Fruit fly (Drosophila melanogaster): ENCODE data around the gene CG12708.

CG12708 gene

DNA sequence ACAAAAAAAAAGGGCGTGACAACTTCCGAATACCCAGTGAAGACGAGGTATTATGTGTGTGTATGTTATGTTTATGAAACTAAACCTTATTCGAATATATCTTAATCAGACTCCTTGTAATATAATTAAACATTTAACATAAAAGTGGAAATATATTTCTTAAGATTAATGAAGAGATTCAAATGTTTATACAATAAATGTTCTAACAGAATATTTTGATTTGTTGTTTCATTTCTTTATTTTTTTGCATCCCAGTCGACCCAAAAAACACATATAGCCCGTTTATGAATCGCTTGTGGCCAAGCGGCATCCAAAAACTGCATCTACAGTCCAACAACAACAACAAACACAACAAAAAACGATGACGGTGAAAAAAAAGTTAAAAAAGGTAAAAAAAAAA lies 33.2 kb upstream of the CG12708 start (continued):
- TF ChIP-seq Gug (GFP tag; IDR thresholded peaks at IDR 0.05) (no peak), net (GFP tag; optimal IDR thresholded peaks at IDR 0.05) (peak; percentile 48), CG6163 (GFP tag; IDR thresholded peaks at IDR 0.05) (peak; percentile 46; the same call in 1 of the 3 replicates), Sox14 (GFP tag; optimal IDR thresholded peaks at IDR 0.05) (peak; percentile 43), dac (GFP tag; optimal IDR thresholded peaks at IDR 0.05) (no peak), CG7368 (GFP tag; optimal IDR thresholded peaks at IDR 0.05) (peak; percentile 52), Eip93F (GFP tag; optimal IDR thresholded peaks at IDR 0.05) (no peak), CG10631 (GFP tag; optimal IDR thresholded peaks at IDR 0.05) (peak; percentile 69), fd59A (GFP tag; optimal IDR thresholded peaks at IDR 0.05) (peak; percentile 47), CG16779 (tag; optimal IDR thresholded peaks at IDR 0.05) (peak; percentile 40), CG31627 (GFP tag; optimal IDR thresholded peaks at IDR 0.05) (peak; percentile 53), CG8119 (GFP tag; IDR thresholded peaks at IDR 0.05) (peak; percentile 47; the same call in 1 of the 3 replicates), fkh (GFP tag; optimal IDR thresholded peaks at IDR 0.05) (no peak), CG6276 (GFP tag; optimal IDR thresholded peaks at IDR 0.05) (no peak), CG15336 (GFP tag; IDR thresholded peaks at IDR 0.05) (peak; percentile 46), Blimp-1 (GFP tag; optimal IDR thresholded peaks at IDR 0.05) (peak; percentile 15), Eip75B (GFP tag; optimal IDR thresholded peaks at IDR 0.05) (peak; percentile 46), achi (GFP tag; optimal IDR thresholded peaks at IDR 0.05) (peak; percentile 55), CG8319 (GFP tag; optimal IDR thresholded peaks at IDR 0.05) (peak; percentile 43), Ets21C (GFP tag; optimal IDR thresholded peaks at IDR 0.05) (no peak), salr (GFP tag; optimal IDR thresholded peaks at IDR 0.05) (peak in 1 of 2 experiments; percentile 62), CG4318 (GFP tag; optimal IDR thresholded peaks at IDR 0.05) (no peak), fd85E (GFP tag; optimal IDR thresholded peaks at IDR 0.05) (no peak), pdm3 (GFP tag; optimal IDR thresholded peaks at IDR 0.05) (peak; percentile 64), CG1621 (tag; optimal IDR thresholded peaks at IDR 0.05) (no peak), CG3919 (GFP tag; optimal IDR thresholded peaks at IDR 0.05) (peak; percentile 58), CG6792 (GFP tag; optimal IDR thresholded peaks at IDR 0.05) (peak; percentile 59), vri (GFP tag; optimal IDR thresholded peaks at IDR 0.05) (peak; percentile 40), Hr4 (GFP tag; optimal IDR thresholded peaks at IDR 0.05) (peak; percentile 38), CG11762 (GFP tag; optimal IDR thresholded peaks at IDR 0.05; ENCODE audit: insufficient read depth) (peak; percentile 48)

DNA sequence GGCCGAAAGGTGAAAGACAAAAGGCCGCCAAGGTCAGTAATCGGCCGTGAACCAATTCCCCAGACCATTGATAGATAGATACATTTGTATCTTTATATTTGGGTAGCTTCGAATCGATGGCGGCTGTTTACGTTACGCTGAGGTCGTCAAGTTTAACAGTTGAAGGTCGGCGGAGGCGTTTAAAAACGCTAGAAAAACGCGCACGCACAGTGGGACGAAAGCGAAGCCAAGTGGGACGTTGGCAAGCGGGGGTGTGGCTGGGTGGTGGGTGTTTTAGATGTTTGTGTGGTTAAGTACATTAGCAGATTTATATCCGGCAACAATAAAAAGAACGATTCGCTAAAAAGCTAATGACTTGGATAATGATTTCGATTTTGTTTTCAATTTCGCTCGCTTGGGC lies 32.1 kb upstream of the CG12708 start:
- TF ChIP-seq achi (GFP tag; optimal IDR thresholded peaks at IDR 0.05) (no peak), Hr39 (GFP tag; optimal IDR thresholded peaks at IDR 0.05) (no peak), Ets96B (tag; optimal IDR thresholded peaks at IDR 0.05) (no peak), dsx (GFP tag; optimal IDR thresholded peaks at IDR 0.05; ENCODE audit: poor library complexity, severe bottlenecking) (no peak), Blimp-1 (GFP tag; optimal IDR thresholded peaks at IDR 0.05) (no peak), ss (GFP tag; optimal IDR thresholded peaks at IDR 0.05) (no peak)

DNA sequence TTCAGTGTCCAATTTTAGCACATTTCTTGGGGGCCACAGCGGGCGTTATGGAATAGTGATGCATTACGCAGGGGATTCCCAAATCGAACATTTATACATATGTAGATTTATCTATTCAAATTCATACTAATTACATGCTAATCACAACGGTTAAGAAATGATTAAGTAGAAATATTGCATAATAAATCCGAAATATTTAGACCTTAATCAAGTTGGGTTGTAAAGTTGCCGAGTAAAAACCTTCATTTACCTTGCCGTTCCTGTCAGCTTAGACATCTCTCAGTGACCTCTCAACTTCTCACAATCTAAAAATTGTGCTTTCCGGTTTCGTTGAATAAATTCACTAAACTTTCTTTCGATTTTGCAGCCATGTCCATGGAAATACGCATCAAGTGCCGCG lies 31.4 kb upstream of the CG12708 start, which contains the start of gene CG8117:
Gene CG8117 (plus strand): TSS at position 301 of the 400 bp plus-strand sequence.
- TF ChIP-seq dac (GFP tag; optimal IDR thresholded peaks at IDR 0.05) (no peak), Eip75B (GFP tag; optimal IDR thresholded peaks at IDR 0.05) (no peak), fd85E (GFP tag; optimal IDR thresholded peaks at IDR 0.05) (no peak), CG8632 (GFP tag; optimal IDR thresholded peaks at IDR 0.05) (no peak), CG31627 (GFP tag; optimal IDR thresholded peaks at IDR 0.05) (no peak), Met (GFP tag; optimal IDR thresholded peaks at IDR 0.05) (no peak), Blimp-1 (GFP tag; optimal IDR thresholded peaks at IDR 0.05) (no peak), Eip78C (GFP tag) (no peak), Gug (GFP tag; IDR thresholded peaks at IDR 0.05) (no peak), Sox102F (GFP tag; optimal IDR thresholded peaks at IDR 0.05) (no peak), Hr39 (GFP tag; optimal IDR thresholded peaks at IDR 0.05) (no peak), Ets96B (tag; optimal IDR thresholded peaks at IDR 0.05) (no peak), CG9139 (GFP tag; optimal IDR thresholded peaks at IDR 0.05) (no peak)
